Fruit fly (Drosophila melanogaster) whole organism, prepupa: ENCODE results near the gene TH1.

ENCODE experiments used
- Blimp-1 ChIP-seq: fragments of 200-800 bp; sonication (Bioruptor generic); optimal IDR thresholded peaks from 3 replicates; lab custom pipeline; 2017; ENCODE audit warnings: missing biosample characterization, missing genetic modification characterization, mild to moderate bottlenecking, moderate library complexity, missing genetic modification reagents
- CG16779 ChIP-seq: fragments of 200-800 bp; sonication (Bioruptor generic); optimal IDR thresholded peaks from 3 replicates; lab custom pipeline; 2017; ENCODE audit warnings: missing biosample characterization, mild to moderate bottlenecking, missing genetic modification characterization
- CG34406 ChIP-seq: fragments of 200-800 bp; sonication (Bioruptor generic); optimal IDR thresholded peaks from 3 replicates; lab custom pipeline; 2016; ENCODE audit warnings: missing biosample characterization, missing genetic modification characterization
- CG6808 ChIP-seq: fragments of 200-800 bp; sonication (Bioruptor generic); optimal IDR thresholded peaks from 3 replicates; lab custom pipeline; 2017; ENCODE audit warnings: missing biosample characterization, missing genetic modification characterization, mild to moderate bottlenecking, moderate library complexity, missing genetic modification reagents
- CG6854 ChIP-seq: fragments of 200-800 bp; sonication (Bioruptor generic); optimal IDR thresholded peaks from 2 replicates; lab custom pipeline; 2017; ENCODE audit warnings: missing biosample characterization, mild to moderate bottlenecking, missing genetic modification characterization
- CG8632 ChIP-seq: fragments of 200-800 bp; sonication (Bioruptor generic); optimal IDR thresholded peaks from 3 replicates; lab custom pipeline; 2016; ENCODE audit warnings: missing biosample characterization, missing genetic modification characterization
- Eip75B ChIP-seq: fragments of 200-800 bp; sonication (Bioruptor generic); optimal IDR thresholded peaks from 3 replicates; lab custom pipeline; 2016; ENCODE audit warnings: missing biosample characterization, missing genetic modification characterization
- OdsH ChIP-seq: fragments of 200-800 bp; sonication (Bioruptor generic); optimal IDR thresholded peaks from 3 replicates; lab custom pipeline; 2016; ENCODE audit warnings: missing biosample characterization, missing genetic modification characterization
- acj6 ChIP-seq: fragments of 200-800 bp; sonication (Bioruptor generic); optimal IDR thresholded peaks from 3 replicates; lab custom pipeline; 2016; ENCODE audit warnings: missing biosample characterization, missing genetic modification characterization
- eg ChIP-seq: fragments of 200-800 bp; sonication (Bioruptor generic); IDR thresholded peaks from 3 replicates; pipeline ENCODE4 v1.3.6; 2022; ENCODE audit warnings: missing biosample characterization, missing genetic modification characterization
- esn ChIP-seq: fragments of 200-800 bp; sonication (Bioruptor generic); optimal IDR thresholded peaks from 2 replicates; lab custom pipeline; 2016; ENCODE audit warnings: missing biosample characterization, mild to moderate bottlenecking, missing genetic modification characterization, moderate library complexity
- fkh ChIP-seq: fragments of 200-800 bp; sonication (Bioruptor generic); optimal IDR thresholded peaks from 3 replicates; lab custom pipeline; 2017; ENCODE audit warnings: missing biosample characterization, mild to moderate bottlenecking, missing genetic modification characterization, moderate library complexity
- salr ChIP-seq, 2 experiments: fragments of 200-800 bp; sonication (Bioruptor generic); optimal IDR thresholded peaks; 3 replicates each; lab custom pipeline; 2016 to 2018; ENCODE audit warnings: missing biosample characterization in 2 of 2, missing genetic modification characterization in 2 of 2, mild to moderate bottlenecking in 1 of 2
- spab ChIP-seq: fragments of 200-800 bp; sonication (Bioruptor generic); optimal IDR thresholded peaks from 2 replicates; lab custom pipeline; 2017; ENCODE audit warnings: missing biosample characterization, mild to moderate bottlenecking, missing genetic modification characterization, missing genetic modification reagents

dm6 chrX:16424296-16424695 lies 33.1 kb upstream of the TH1 start:
- TF ChIP-seq salr (GFP tag; optimal IDR thresholded peaks at IDR 0.05; lab: Kevin White, UChicago), result no peak
- TF ChIP-seq spab (GFP tag; lab: Kevin White, UChicago), result no peak
- no peak for TF ChIP-seq eg (GFP tag; lab: Robert Waterston, UW)
- no peak for TF ChIP-seq Eip75B (GFP tag; lab: Kevin White, UChicago)
- TF ChIP-seq CG6808 (GFP tag; lab: Kevin White, UChicago), result no peak
- TF ChIP-seq CG8632 (GFP tag; lab: Kevin White, UChicago), result no peak
- no peak for TF ChIP-seq esn (GFP tag; lab: Kevin White, UChicago)
- no peak for TF ChIP-seq acj6 (GFP tag; lab: Kevin White, UChicago)
- no peak for TF ChIP-seq CG6854
- no peak for TF ChIP-seq OdsH (GFP tag; lab: Kevin White, UChicago)
- no peak for TF ChIP-seq Blimp-1 (GFP tag; lab: Kevin White, UChicago)
- TF ChIP-seq fkh (GFP tag; lab: Kevin White, UChicago), result no peak
- no peak for TF ChIP-seq CG16779 (tag; lab: Kevin White, UChicago)
- no peak for TF ChIP-seq CG34406 (GFP tag; lab: Kevin White, UChicago)
